Worm (Caenorhabditis elegans): ENCODE data around the gene srv-30.

srv-30 gene

ce11 chrIV:6294081-6294480 lies 24.8 kb upstream of the srv-30 start, which contains the start of gene hil-2:
Gene hil-2 (plus strand): TSS chrIV:6294240.
- TF ChIP-seq unc-39 (tag; optimal IDR thresholded peaks at IDR 0.05), result no peak
- TF ChIP-seq ceh-43 (GFP tag; optimal IDR thresholded peaks at IDR 0.05), result no peak
- TF ChIP-seq lin-32 (GFP tag; optimal IDR thresholded peaks at IDR 0.05), result no peak
- peak; percentile 75 for TF ChIP-seq lin-13 (tag; optimal IDR thresholded peaks at IDR 0.05)
- no peak for TF ChIP-seq sem-2 (GFP tag; optimal IDR thresholded peaks at IDR 0.05)
- peak; percentile 17 for TF ChIP-seq zip-8 (tag; optimal IDR thresholded peaks at IDR 0.05)
- TF ChIP-seq mep-1 (tag; optimal IDR thresholded peaks at IDR 0.05), result peak; percentile 61

ce11 chrIV:6290741-6291140 lies 21.5 kb upstream of the srv-30 start, which contains the start of gene srv-24:
Gene srv-24 (minus strand): TSS chrIV:6290841.
- TF ChIP-seq drap-1 (GFP tag; optimal IDR thresholded peaks at IDR 0.05) (no peak), ceh-39 (tag; optimal IDR thresholded peaks at IDR 0.05) (no peak), nhr-2 (tag; optimal IDR thresholded peaks at IDR 0.05) (no peak), unc-39 (tag; optimal IDR thresholded peaks at IDR 0.05) (no peak), snpc-4 (tag; optimal IDR thresholded peaks at IDR 0.05) (no peak), M03D4.4 (tag; optimal IDR thresholded peaks at IDR 0.05) (no peak), mep-1 (tag; optimal IDR thresholded peaks at IDR 0.05) (no peak), ztf-11 (tag; optimal IDR thresholded peaks at IDR 0.05) (no peak), mls-2 (tag; optimal IDR thresholded peaks at IDR 0.05) (no peak), lin-32 (GFP tag; optimal IDR thresholded peaks at IDR 0.05) (no peak), zip-8 (tag; optimal IDR thresholded peaks at IDR 0.05) (no peak), mab-5 (tag; optimal IDR thresholded peaks at IDR 0.05) (no peak), elt-3 (tag; optimal IDR thresholded peaks at IDR 0.05) (no peak), cnd-1 (tag; optimal IDR thresholded peaks at IDR 0.05) (no peak), sptf-1 (tag; optimal IDR thresholded peaks at IDR 0.05) (no peak), nhr-12 (tag; optimal IDR thresholded peaks at IDR 0.05) (no peak), ceh-43 (GFP tag; optimal IDR thresholded peaks at IDR 0.05) (no peak), lin-13 (tag; optimal IDR thresholded peaks at IDR 0.05) (no peak), nhr-237 (tag; optimal IDR thresholded peaks at IDR 0.05) (no peak)

- TF ChIP-seq zip-8 (tag; optimal IDR thresholded peaks at IDR 0.05) (no peak), sptf-1 (tag; optimal IDR thresholded peaks at IDR 0.05) (no peak), snpc-4 (tag; optimal IDR thresholded peaks at IDR 0.05) (no peak), ceh-83 (GFP tag; optimal IDR thresholded peaks at IDR 0.05) (no peak), blmp-1 (tag; optimal IDR thresholded peaks at IDR 0.05) (no peak), mab-5 (tag; optimal IDR thresholded peaks at IDR 0.05) (no peak), tbx-8 (GFP tag; optimal IDR thresholded peaks at IDR 0.05) (no peak), hlh-1 (tag; optimal IDR thresholded peaks at IDR 0.05) (no peak), lsy-2 (tag; optimal IDR thresholded peaks at IDR 0.05) (no peak), drap-1 (GFP tag; optimal IDR thresholded peaks at IDR 0.05) (no peak), ztf-11 (tag; optimal IDR thresholded peaks at IDR 0.05) (no peak), mls-2 (tag; optimal IDR thresholded peaks at IDR 0.05) (no peak), elt-3 (tag; optimal IDR thresholded peaks at IDR 0.05) (no peak), ceh-43 (GFP tag; optimal IDR thresholded peaks at IDR 0.05) (no peak), unc-39 (tag; optimal IDR thresholded peaks at IDR 0.05) (no peak), pha-4 (tag; optimal IDR thresholded peaks at IDR 0.05) (no peak)
Measured at ce11 chrIV:6284277-6284676, 15.0 kb upstream of the srv-30 start, which contains the start of gene ops-1. Gene ops-1 (minus strand): TSS chrIV:6284377.

- TF ChIP-seq nhr-76 (tag; optimal IDR thresholded peaks at IDR 0.05), result no peak
- TF ChIP-seq pha-4 (tag; optimal IDR thresholded peaks at IDR 0.05), result no peak
- no peak for TF ChIP-seq flh-1 (GFP tag; optimal IDR thresholded peaks at IDR 0.05)
- TF ChIP-seq sem-2 (GFP tag; optimal IDR thresholded peaks at IDR 0.05), result no peak
- no peak for TF ChIP-seq ceh-39 (tag; optimal IDR thresholded peaks at IDR 0.05)
- no peak for TF ChIP-seq sptf-1 (tag; optimal IDR thresholded peaks at IDR 0.05)
- TF ChIP-seq lsy-2 (tag; optimal IDR thresholded peaks at IDR 0.05), result no peak
- TF ChIP-seq ham-2 (GFP tag; optimal IDR thresholded peaks at IDR 0.05), result no peak
- TF ChIP-seq ces-1 (GFP tag; optimal IDR thresholded peaks at IDR 0.05), result no peak
Measured at ce11 chrIV:6282143-6282542, 12.9 kb upstream of the srv-30 start, which contains the start of gene srv-32. Gene srv-32 (minus strand): TSS chrIV:6282243.

- no peak for TF ChIP-seq nhr-237 (tag; optimal IDR thresholded peaks at IDR 0.05)
- no peak for TF ChIP-seq cnd-1 (tag; optimal IDR thresholded peaks at IDR 0.05)
- TF ChIP-seq M03D4.4 (tag; optimal IDR thresholded peaks at IDR 0.05), result no peak
- no peak for TF ChIP-seq ceh-43 (GFP tag; optimal IDR thresholded peaks at IDR 0.05)
- no peak for TF ChIP-seq lin-13 (tag; optimal IDR thresholded peaks at IDR 0.05)
- TF ChIP-seq drap-1 (GFP tag; optimal IDR thresholded peaks at IDR 0.05), result no peak
- no peak for TF ChIP-seq mab-5 (tag; optimal IDR thresholded peaks at IDR 0.05)
Measured at ce11 chrIV:6279392-6279791, 10.1 kb upstream of the srv-30 start, which contains the start of gene sams-5. Gene sams-5 (minus strand): TSS chrIV:6279522.

All from whole organism, mixed stage, embryonic.